Fruit fly (Drosophila melanogaster): ENCODE data around the gene ana1.

DNA sequence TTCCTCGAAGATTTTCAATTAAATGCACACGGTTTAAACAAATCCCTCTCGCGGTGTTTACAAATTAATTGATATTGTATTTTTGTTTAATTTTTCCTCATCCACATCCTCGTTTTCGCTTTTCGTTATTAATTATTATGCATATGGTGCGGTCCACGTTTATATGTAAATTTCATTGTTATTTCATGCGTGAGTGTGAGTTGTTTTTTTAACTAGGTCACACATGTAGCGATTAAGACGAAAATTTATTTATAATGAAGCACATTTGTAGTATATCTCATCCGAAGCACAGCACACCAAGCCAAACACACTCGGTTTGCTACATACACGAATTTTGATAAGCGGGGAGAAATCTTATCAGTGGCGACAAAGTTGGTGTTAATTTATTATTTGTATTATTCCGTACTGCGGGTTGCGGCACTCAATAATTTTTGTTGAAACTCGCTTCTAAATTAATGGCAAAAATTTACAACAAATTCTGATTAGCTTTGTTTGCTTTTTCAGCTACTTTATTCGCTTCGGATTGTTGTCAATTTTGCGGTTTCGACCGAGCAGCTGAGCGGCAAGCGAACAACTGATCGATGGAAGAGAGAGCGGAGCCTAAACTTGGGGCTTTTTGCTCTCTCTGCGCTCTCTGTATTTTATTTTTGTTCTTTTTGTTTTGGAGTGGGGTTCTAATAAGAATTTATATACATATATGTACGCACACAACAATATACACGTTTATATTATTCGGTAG lies 41.2 kb downstream of the ana1 start:
- no peak for TF ChIP-seq CG8159 (tag; optimal IDR thresholded peaks at IDR 0.05)
- peak; percentile 55; the same call in 1 of the 3 replicates for TF ChIP-seq CG4496 (GFP tag; IDR thresholded peaks at IDR 0.05)
- TF ChIP-seq CG34367 (tag; optimal IDR thresholded peaks at IDR 0.05), result no peak
- peak; percentile 53; the same call in 1 of the 2 replicates for TF ChIP-seq CG32121 (GFP tag; IDR thresholded peaks at IDR 0.05)
- no peak for TF ChIP-seq CG8301 (tag; optimal IDR thresholded peaks at IDR 0.05)
- no peak for TF ChIP-seq CG14655 (GFP tag; optimal IDR thresholded peaks at IDR 0.05)
- TF ChIP-seq EcR (GFP tag; optimal IDR thresholded peaks at IDR 0.05), result peak; percentile 29
- no peak for TF ChIP-seq CG17806 (tag; optimal IDR thresholded peaks at IDR 0.05)
- no peak for TF ChIP-seq CG9948 (tag; optimal IDR thresholded peaks at IDR 0.05)
